Fruit fly (Drosophila melanogaster) whole organism, wandering third instar larva: Measurements from ENCODE around the gene mon2.

Experiments used
- CrebA ChIP-seq: fragments of 200-800 bp; sonication (Bioruptor generic); optimal IDR thresholded peaks from 2 replicates; lab custom pipeline; 2016; ENCODE audit warnings: missing biosample characterization, mild to moderate bottlenecking, missing genetic modification characterization, borderline replicate concordance
- Dfd ChIP-seq: fragments of >200 bp; optimal IDR thresholded peaks from 2 replicates; lab custom pipeline; 2017; ENCODE audit warnings: missing biosample characterization, missing genetic modification characterization
- Myc ChIP-seq: fragments of >200 bp; optimal IDR thresholded peaks from 2 replicates; lab custom pipeline; 2017
- brk ChIP-seq: fragments of 200-800 bp; sonication (Bioruptor generic); optimal IDR thresholded peaks from 2 replicates; lab custom pipeline; 2016; ENCODE audit warnings: missing biosample characterization, mild to moderate bottlenecking, missing genetic modification characterization
- foxo ChIP-seq, 2 experiments: fragments of 200-800 bp; sonication (Bioruptor generic); optimal IDR thresholded peaks; 2 replicates in 1 of 2; 3 replicates in 1 of 2; lab custom pipeline; 2016 to 2017; ENCODE audit warnings: missing biosample characterization in 2 of 2, missing genetic modification characterization in 2 of 2
- jim ChIP-seq: fragments of 175-275, 200-325 bp; sonication (Bioruptor generic); optimal IDR thresholded peaks from 2 replicates; lab custom pipeline; 2016; ENCODE audit warnings: missing biosample characterization, mild to moderate bottlenecking, missing genetic modification characterization
- sv ChIP-seq: fragments of 200-800 bp; sonication (Bioruptor generic); optimal IDR thresholded peaks from 3 replicates; lab custom pipeline; 2016; ENCODE audit warnings: missing biosample characterization, missing genetic modification characterization
- usp ChIP-seq: fragments of >200 bp; optimal IDR thresholded peaks from 2 replicates; lab custom pipeline; 2017; ENCODE audit warnings: missing biosample characterization, missing genetic modification characterization
- woc ChIP-seq: sonication (Bioruptor generic); optimal IDR thresholded peaks from 2 replicates; lab custom pipeline; 2016; ENCODE audit warnings: missing biosample characterization, mild to moderate bottlenecking, missing genetic modification characterization

DNA sequence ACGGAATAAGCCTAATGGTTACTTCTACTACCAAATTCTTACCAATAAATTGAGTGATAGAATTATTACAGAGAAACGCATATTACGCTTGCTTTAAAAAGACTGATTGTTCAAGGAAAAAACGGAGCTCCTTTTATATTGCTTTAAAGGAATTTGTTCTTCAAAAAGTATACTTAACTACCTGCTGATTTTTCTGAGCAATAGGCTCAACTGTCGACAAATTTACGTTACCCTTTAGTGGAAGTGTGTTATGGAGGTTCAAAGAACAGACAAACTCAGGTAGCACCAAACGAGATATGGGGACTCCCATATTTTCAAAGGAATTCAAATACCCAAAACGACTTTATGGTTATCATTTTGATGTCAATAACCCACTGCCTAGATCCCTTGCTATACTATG, 20.1 kb upstream of the mon2 start, which contains the start of gene CG42762:
- TF ChIP-seq foxo (GFP tag; optimal IDR thresholded peaks at IDR 0.05; lab: Kevin White, UChicago) (no peak), jim (no peak), Myc (lab: Kevin White, UChicago) (no peak), usp (GFP tag; lab: Kevin White, UChicago) (no peak), sv (no peak), Dfd (GFP tag; lab: Kevin White, UChicago) (no peak), CrebA (GFP tag; lab: Kevin White, UChicago) (no peak), woc (GFP tag; lab: Kevin White, UChicago) (no peak), brk (GFP tag; lab: Kevin White, UChicago) (no peak)
